Fruit fly (Drosophila melanogaster) whole organism, adult: ENCODE results near the gene dlp.

ENCODE experiments used
- CG11617 ChIP-seq: fragments of 200-800 bp; sonication (Bioruptor generic); optimal IDR thresholded peaks from 2 replicates; lab custom pipeline; 2017; ENCODE audit warnings: mild to moderate bottlenecking, missing biosample characterization, missing genetic modification reagents, missing genetic modification characterization
- CG12768 ChIP-seq: fragments of 200-800 bp; sonication (Bioruptor generic); optimal IDR thresholded peaks from 2 replicates; lab custom pipeline; 2017; ENCODE audit warnings: missing biosample characterization, missing genetic modification characterization, mild to moderate bottlenecking, moderate library complexity, missing genetic modification reagents
- CG14711 ChIP-seq: fragments of 200-800 bp; sonication (Bioruptor generic); optimal IDR thresholded peaks from 2 replicates; lab custom pipeline; 2018; ENCODE audit warnings: missing biosample characterization, mild to moderate bottlenecking, missing genetic modification characterization, moderate library complexity
- CG1620 ChIP-seq: fragments of 200-800 bp; sonication (Bioruptor generic); optimal IDR thresholded peaks from 2 replicates; lab custom pipeline; 2016; ENCODE audit warnings: missing biosample characterization, missing genetic modification characterization
- CG33017 ChIP-seq: fragments of 200-800 bp; sonication (Bioruptor generic); optimal IDR thresholded peaks from 2 replicates; lab custom pipeline; 2018; ENCODE audit warnings: missing biosample characterization, mild to moderate bottlenecking, missing genetic modification characterization, moderate library complexity
- CG5204 ChIP-seq: fragments of 200-800 bp; sonication (Bioruptor generic); optimal IDR thresholded peaks from 2 replicates; lab custom pipeline; 2016; ENCODE audit warnings: missing biosample characterization, missing genetic modification characterization
- CG7045 ChIP-seq: fragments of 200-800 bp; sonication (Bioruptor generic); optimal IDR thresholded peaks from 2 replicates; lab custom pipeline; 2017; ENCODE audit warnings: missing biosample characterization, mild to moderate bottlenecking, missing genetic modification characterization
- CG7101 ChIP-seq: fragments of 200-800 bp; sonication (Bioruptor generic); optimal IDR thresholded peaks from 2 replicates; lab custom pipeline; 2018; ENCODE audit warnings: missing biosample characterization, mild to moderate bottlenecking, missing genetic modification characterization, moderate library complexity
- Clk ChIP-seq: fragments of 200-800 bp; sonication (Bioruptor generic); optimal IDR thresholded peaks from 2 replicates; lab custom pipeline; 2017; ENCODE audit warnings: missing biosample characterization, missing genetic modification characterization
- Crg-1 ChIP-seq: fragments of 200-800 bp; sonication (Bioruptor generic); optimal IDR thresholded peaks from 2 replicates; lab custom pipeline; 2016; ENCODE audit warnings: missing biosample characterization, missing genetic modification characterization
- Hr96 ChIP-seq: fragments of 200-800 bp; sonication (Bioruptor generic); optimal IDR thresholded peaks from 2 replicates; lab custom pipeline; 2016; ENCODE audit warnings: missing biosample characterization, missing genetic modification characterization
- Mnt ChIP-seq: fragments of 200-800 bp; sonication (Bioruptor generic); optimal IDR thresholded peaks from 2 replicates; lab custom pipeline; 2016; ENCODE audit warnings: missing biosample characterization, mild to moderate bottlenecking, missing genetic modification characterization
- bab1 ChIP-seq: fragments of 200-800 bp; sonication (Bioruptor generic); optimal IDR thresholded peaks from 3 replicates; lab custom pipeline; 2019; ENCODE audit warnings: missing biosample characterization, mild to moderate bottlenecking, missing genetic modification characterization, moderate library complexity
- cic ChIP-seq: fragments of 200-800 bp; sonication (Bioruptor generic); optimal IDR thresholded peaks from 2 replicates; lab custom pipeline; 2017; ENCODE audit warnings: missing biosample characterization, mild to moderate bottlenecking, missing genetic modification characterization, moderate library complexity
- cnc ChIP-seq, 2 experiments: fragments of >200 bp; optimal IDR thresholded peaks; 2 replicates each; lab custom pipeline; 2017
- kay ChIP-seq: fragments of 200-800 bp; sonication (Bioruptor generic); peaks from one replicate; lab custom pipeline; 2016; ENCODE audit warnings: missing biosample characterization, missing genetic modification characterization, borderline replicate concordance
- ovo ChIP-seq: fragments of 200-800 bp; sonication (Bioruptor generic); optimal IDR thresholded peaks from 2 replicates; lab custom pipeline; 2016; ENCODE audit warnings: missing biosample characterization, missing genetic modification characterization
- pad ChIP-seq: fragments of 200-800 bp; sonication (Bioruptor generic); optimal IDR thresholded peaks from 3 replicates; lab custom pipeline; 2017; ENCODE audit warnings: missing biosample characterization, missing genetic modification characterization, mild to moderate bottlenecking, moderate library complexity, missing genetic modification reagents
- tj ChIP-seq: fragments of 200-800 bp; sonication (Bioruptor generic); optimal IDR thresholded peaks from 3 replicates; lab custom pipeline; 2017; ENCODE audit warnings: missing biosample characterization, mild to moderate bottlenecking, missing genetic modification characterization, moderate library complexity
- toe ChIP-seq: fragments of 200-800 bp; sonication (Bioruptor generic); optimal IDR thresholded peaks from 2 replicates; lab custom pipeline; 2016; ENCODE audit warnings: missing biosample characterization, missing genetic modification characterization

Gene dlp

DNA sequence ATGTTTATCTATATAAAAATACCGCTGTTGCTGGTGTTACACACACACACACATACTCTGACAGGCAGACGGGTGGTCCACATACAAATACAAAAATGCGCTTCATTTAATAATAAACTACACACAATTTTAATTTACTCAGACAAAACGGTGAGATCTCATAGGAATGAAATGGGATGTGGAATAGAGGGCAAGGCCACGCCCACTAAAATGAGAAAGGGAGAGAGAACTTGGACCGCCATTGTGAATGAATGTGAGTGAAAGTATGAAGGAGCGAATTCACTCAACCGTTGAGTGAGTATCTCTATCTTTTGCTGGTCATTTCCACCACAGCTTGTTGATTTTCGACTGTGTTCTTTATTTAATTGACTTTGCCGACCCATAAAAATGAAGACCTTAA lies 31.8 kb upstream of the dlp start:
- no peak for TF ChIP-seq CG7101 (tag; lab: Kevin White, UChicago)
- no peak for TF ChIP-seq Mnt (GFP tag; lab: Kevin White, UChicago)
- no peak for TF ChIP-seq CG1620 (GFP tag; lab: Kevin White, UChicago)
- TF ChIP-seq ovo, result no peak
- no peak for TF ChIP-seq CG33017 (tag; lab: Kevin White, UChicago)
- no peak for TF ChIP-seq cic
- TF ChIP-seq CG5204 (GFP tag; lab: Kevin White, UChicago), result no peak
- no peak for TF ChIP-seq CG7045
- TF ChIP-seq Hr96 (GFP tag; lab: Kevin White, UChicago), result no peak
- no peak for TF ChIP-seq CG11617 (GFP tag; lab: Kevin White, UChicago)
- no peak for TF ChIP-seq tj
- TF ChIP-seq cnc (optimal IDR thresholded peaks at IDR 0.05; lab: Kevin White, UChicago), result no peak
- no peak for TF ChIP-seq pad
- no peak for TF ChIP-seq Clk (GFP tag; lab: Kevin White, UChicago)
- no peak for TF ChIP-seq CG14711 (tag; lab: Kevin White, UChicago)
- no peak for TF ChIP-seq toe

DNA sequence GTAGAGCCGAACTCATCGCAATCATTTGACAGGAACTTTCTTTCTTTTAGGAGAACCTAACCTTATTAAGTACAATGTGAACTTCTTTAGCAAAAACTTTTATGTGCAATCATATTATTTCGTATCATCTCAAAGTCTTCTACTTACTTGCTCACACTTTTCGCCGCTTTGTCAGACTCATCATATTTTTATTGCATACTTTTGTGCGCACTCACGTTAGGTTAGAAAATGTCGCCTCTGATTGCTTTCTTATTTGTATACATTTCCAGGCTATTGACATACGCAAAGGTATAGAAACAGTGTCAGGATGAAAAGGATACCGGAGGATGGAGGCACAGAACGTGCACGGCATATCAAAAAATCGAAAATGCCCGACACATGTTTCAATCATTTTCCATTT lies 29.2 kb upstream of the dlp start:
- TF ChIP-seq CG7045 (no peak), kay (peak; percentile 61)

DNA sequence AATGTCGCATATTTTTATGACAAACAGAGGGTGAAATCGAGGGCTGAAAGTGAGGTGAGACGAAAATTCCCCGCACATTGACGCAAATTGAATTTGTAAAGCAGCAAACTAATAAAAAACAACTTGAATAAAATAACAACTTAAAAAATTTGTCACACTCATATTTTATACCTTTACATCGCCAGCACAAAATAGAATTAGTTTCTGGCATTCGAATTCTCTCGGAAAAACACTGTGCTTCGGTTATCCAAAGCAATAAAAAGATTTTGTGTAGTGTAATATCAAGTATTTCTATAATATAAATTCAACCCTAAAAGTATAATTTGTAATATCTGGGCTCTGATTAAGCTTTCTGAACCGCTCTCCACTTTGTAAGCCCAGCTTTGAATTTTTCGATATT lies 27.1 kb upstream of the dlp start:
- no peak for TF ChIP-seq CG14711 (tag; lab: Kevin White, UChicago)
- peak; percentile 59 for TF ChIP-seq bab1
- no peak for TF ChIP-seq kay
- TF ChIP-seq cnc (optimal IDR thresholded peaks at IDR 0.05; lab: Kevin White, UChicago), result no peak

DNA sequence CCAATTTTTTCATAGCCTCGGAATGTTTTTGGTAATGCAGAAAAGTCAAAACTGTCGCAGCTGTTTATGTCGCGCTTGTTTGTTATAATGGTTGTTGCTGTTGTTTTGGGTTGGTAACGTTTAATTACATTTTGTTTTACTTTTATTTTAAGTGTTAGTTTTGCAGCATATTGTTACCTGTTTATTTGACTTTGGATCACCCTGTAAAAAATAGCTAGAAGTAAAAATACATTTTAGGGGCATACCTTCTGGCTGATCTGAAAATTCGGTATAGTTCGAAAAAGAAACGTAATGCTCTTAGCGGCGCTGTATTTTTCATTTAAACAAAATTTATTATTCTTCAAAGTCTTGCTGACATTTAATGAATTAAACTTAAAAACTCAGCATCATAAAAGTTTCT lies 24.8 kb upstream of the dlp start:
- TF ChIP-seq bab1, result peak; percentile 44
- no peak for TF ChIP-seq Mnt (GFP tag; lab: Kevin White, UChicago)
- no peak for TF ChIP-seq CG1620 (GFP tag; lab: Kevin White, UChicago)
- no peak for TF ChIP-seq Clk (GFP tag; lab: Kevin White, UChicago)
- peak; percentile 12 for TF ChIP-seq toe

DNA sequence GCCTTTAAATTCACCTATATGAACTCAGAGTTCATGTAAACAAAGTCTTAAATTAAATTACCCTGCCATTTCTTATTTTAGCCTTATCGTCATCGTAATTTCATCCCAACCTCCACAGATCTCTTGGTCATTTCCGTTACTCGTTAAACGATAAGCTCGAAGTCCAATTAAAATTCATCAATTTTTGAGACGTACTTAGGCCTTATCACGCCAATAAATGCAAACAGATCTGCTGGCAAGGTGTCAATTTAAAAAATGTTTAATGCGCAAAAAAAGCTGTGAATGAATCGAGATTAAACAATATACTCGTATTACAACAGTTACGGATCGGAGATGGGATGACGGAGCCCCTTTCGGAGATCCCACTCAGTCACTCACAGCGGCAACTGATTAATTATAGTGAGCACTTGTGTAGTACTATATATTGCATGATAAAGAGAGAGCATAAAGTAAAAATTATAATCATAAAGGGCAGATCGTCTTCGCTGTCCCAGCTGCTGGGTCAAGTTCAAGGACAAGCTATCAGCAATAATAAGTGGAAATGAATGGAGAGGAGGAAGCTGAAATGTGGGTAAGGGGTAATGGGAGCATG lies 23.2 kb upstream of the dlp start:
- TF ChIP-seq tj, result peak; percentile 10
- TF ChIP-seq cic, result peak; percentile 86
- no peak for TF ChIP-seq CG14711 (tag; lab: Kevin White, UChicago)

DNA sequence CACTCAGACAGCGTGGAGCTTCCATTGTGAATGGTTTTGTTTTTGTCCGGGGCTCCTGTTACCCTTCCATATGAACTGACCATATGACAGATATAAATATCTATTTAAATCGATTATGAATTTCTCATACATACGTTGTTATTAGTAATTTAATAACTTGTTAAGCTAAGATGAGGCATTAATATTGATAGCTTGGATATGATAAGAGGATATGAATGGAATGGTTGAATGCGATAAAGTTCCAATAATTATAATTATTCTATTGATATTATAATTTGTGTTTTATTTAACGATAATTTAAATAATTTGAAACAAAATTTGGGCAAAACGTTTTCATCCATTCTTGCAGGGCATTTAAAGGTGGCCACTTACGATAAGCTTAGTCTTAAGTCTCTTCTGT lies 21.9 kb upstream of the dlp start:
- no peak for TF ChIP-seq tj
- no peak for TF ChIP-seq CG12768 (GFP tag; lab: Kevin White, UChicago)
- no peak for TF ChIP-seq CG7045
- no peak for TF ChIP-seq Mnt (GFP tag; lab: Kevin White, UChicago)
- no peak for TF ChIP-seq CG5204 (GFP tag; lab: Kevin White, UChicago)
- TF ChIP-seq CG33017 (tag; lab: Kevin White, UChicago), result no peak
- no peak for TF ChIP-seq Clk (GFP tag; lab: Kevin White, UChicago)
- TF ChIP-seq Hr96 (GFP tag; lab: Kevin White, UChicago), result no peak
- TF ChIP-seq toe, result no peak
- no peak for TF ChIP-seq cic

DNA sequence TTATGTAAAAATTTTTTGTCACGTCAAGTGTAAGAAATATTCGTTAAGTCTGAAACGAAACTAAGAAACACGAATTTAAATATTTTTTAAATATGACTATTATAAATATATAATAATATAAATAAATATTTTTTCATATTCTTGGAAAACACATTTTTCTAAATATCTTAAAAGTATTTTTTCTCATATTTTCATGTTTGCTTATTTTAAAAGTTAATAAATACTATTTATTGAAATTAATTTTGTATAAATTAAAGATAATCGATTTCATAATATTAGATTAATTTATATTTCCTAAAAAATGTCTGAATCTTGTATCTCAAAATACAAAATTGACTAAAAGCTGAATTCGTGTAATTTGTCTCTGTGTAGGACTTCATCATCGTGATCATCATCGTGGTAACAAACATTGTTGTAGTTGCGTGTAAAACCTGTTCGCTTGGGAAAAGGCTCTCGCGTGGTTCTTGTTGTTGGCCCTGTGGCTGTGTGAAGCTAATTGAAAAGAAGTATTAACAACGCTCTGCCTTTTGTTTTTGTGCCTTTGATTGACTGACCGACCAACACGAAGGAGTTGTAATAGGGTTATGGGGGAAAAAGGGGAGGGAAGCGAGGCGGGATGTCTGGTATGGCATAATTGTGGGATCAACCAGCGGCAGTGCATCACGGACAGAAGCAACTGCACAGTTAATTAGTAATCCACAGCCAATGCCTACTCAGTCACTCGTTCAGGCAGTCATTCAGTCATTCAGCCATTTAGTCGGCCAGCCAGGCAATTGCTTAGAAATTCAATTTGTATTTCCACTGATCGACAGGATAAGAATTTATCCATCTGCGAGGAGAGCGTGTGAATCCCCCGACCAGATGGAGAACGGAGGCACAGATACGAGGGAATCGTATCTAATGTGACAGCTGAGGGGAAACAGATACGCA lies 20.7 kb upstream of the dlp start:
- no peak for TF ChIP-seq CG7101 (tag; lab: Kevin White, UChicago)
- TF ChIP-seq Crg-1 (GFP tag; lab: Kevin White, UChicago), result no peak
- no peak for TF ChIP-seq bab1
- no peak for TF ChIP-seq kay
- TF ChIP-seq tj, result no peak
- no peak for TF ChIP-seq CG12768 (GFP tag; lab: Kevin White, UChicago)
- TF ChIP-seq cic, result no peak
- no peak for TF ChIP-seq CG5204 (GFP tag; lab: Kevin White, UChicago)
- no peak for TF ChIP-seq CG11617 (GFP tag; lab: Kevin White, UChicago)
- TF ChIP-seq Hr96 (GFP tag; lab: Kevin White, UChicago), result no peak
- no peak for TF ChIP-seq CG1620 (GFP tag; lab: Kevin White, UChicago)
- TF ChIP-seq CG14711 (tag; lab: Kevin White, UChicago), result no peak
- no peak for TF ChIP-seq Mnt (GFP tag; lab: Kevin White, UChicago)
- TF ChIP-seq ovo, result no peak
- TF ChIP-seq pad, result no peak
- TF ChIP-seq toe, result no peak
- TF ChIP-seq Clk (GFP tag; lab: Kevin White, UChicago), result no peak
- no peak for TF ChIP-seq CG33017 (tag; lab: Kevin White, UChicago)
